Worm (Caenorhabditis elegans): ENCODE results near the gene K08D8.12.
A peak's percentile ranks its signal among the peaks of the same experiment; 100 is the strongest.

The K08D8.12 gene

DNA sequence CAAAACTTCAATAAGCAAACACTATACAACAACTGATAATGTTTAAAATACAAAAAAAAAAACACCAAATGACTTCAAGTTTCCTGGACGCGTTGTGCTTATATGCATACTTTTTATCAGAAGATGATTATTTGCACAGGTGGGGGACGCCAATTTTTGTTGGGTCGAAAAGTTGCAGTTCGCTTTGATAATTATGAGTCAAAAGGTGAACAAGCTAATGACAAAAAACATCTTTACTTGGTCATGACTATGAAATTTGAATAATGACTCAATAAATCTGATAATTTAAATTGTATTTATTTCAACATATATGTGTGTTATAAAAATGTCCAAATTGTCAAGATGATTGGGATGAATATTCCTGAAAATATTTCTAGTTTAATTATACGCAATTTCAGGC, 10.1 kb upstream of the K08D8.12 start, which contains the start of gene ZK896.4:
Gene ZK896.4 (minus strand): TSS at position 101 of the 400 bp plus-strand sequence.
- TF ChIP-seq daf-16 (GFP tag; optimal IDR thresholded peaks at IDR 0.05): no peak
- TF ChIP-seq daf-16 (tag; optimal IDR thresholded peaks at IDR 0.05): no peak
- TF ChIP-seq pqm-1 (tag; optimal IDR thresholded peaks at IDR 0.05): peak; percentile 39

ce11 chrIV:12886012-12886411, 7.3 kb upstream of the K08D8.12 start:
- TF ChIP-seq pha-4 (GFP tag; IDR thresholded peaks at IDR 0.05): no peak
- no peak for TF ChIP-seq pha-4 (tag; optimal IDR thresholded peaks at IDR 0.05)
- no peak for TF ChIP-seq mes-2 (tag; optimal IDR thresholded peaks at IDR 0.05; ENCODE audit: poor library complexity, severe bottlenecking)
- TF ChIP-seq nhr-28 (tag; optimal IDR thresholded peaks at IDR 0.05): peak; percentile 3
- peak in 1 of 2 experiments; percentile 2 for TF ChIP-seq unc-62 (GFP tag; optimal IDR thresholded peaks at IDR 0.05 in 1 of 2)
- TF ChIP-seq unc-62 (tag; optimal IDR thresholded peaks at IDR 0.05): no peak
- TF ChIP-seq pqm-1 (tag; optimal IDR thresholded peaks at IDR 0.05): peak; percentile 13
- TF ChIP-seq nhr-48 (tag; optimal IDR thresholded peaks at IDR 0.05): no peak
- no peak for TF ChIP-seq saeg-2 (GFP tag; IDR thresholded peaks at IDR 0.05)
- no peak for TF ChIP-seq hlh-30 (tag; optimal IDR thresholded peaks at IDR 0.05; ENCODE audit: insufficient read depth)
- TF ChIP-seq skn-1 (tag; optimal IDR thresholded peaks at IDR 0.05): no peak
- TF ChIP-seq daf-16 (GFP tag; optimal IDR thresholded peaks at IDR 0.05): no peak
- peak; percentile 28 for TF ChIP-seq daf-16 (tag; optimal IDR thresholded peaks at IDR 0.05)
- TF ChIP-seq Y5F2A.4 (GFP tag; optimal IDR thresholded peaks at IDR 0.05): no peak
- no peak for TF ChIP-seq Y105C5A.15 (GFP tag; IDR thresholded peaks at IDR 0.05)
- peak; percentile 83 for TF ChIP-seq aha-1 (tag)
- TF ChIP-seq unc-39 (tag; optimal IDR thresholded peaks at IDR 0.05): no peak
- TF ChIP-seq nhr-102 (tag; optimal IDR thresholded peaks at IDR 0.05): no peak
- TF ChIP-seq nhr-237 (tag; optimal IDR thresholded peaks at IDR 0.05): no peak

DNA sequence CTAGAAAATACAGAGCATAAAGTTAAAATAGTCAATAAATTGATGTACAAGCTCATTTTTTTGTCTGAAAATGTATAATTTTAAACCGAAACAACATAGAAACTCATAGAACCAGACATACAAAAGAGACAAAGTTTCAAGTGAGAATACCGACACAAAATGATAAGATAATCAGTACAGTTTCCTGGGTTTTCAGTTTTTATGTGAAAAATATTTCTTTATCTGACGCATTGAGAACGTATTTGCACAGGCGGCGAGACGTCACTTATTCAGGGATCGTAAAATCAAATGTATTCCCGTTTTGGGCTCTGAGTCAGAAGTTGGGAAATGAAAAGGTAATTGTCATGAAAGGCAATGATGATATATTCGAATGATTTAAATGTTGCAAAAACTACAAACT, 2.8 kb upstream of the K08D8.12 start, which contains the start of gene K08D8.6:
Gene K08D8.6 (minus strand): TSS at position 64 of the 400 bp plus-strand sequence.
- TF ChIP-seq rbr-2 (tag; optimal IDR thresholded peaks at IDR 0.05): no peak
- no peak for TF ChIP-seq arid-1 (GFP tag; conservative IDR thresholded peaks at IDR 0.05)
- no peak for TF ChIP-seq F49E8.2 (tag; optimal IDR thresholded peaks at IDR 0.05; ENCODE audit: borderline replicate concordance)
- TF ChIP-seq mdt-29 (GFP tag; IDR thresholded peaks at IDR 0.05): no peak
- no peak for TF ChIP-seq tag-97 (GFP tag; IDR thresholded peaks at IDR 0.05)
- no peak for TF ChIP-seq lsy-2 (tag; optimal IDR thresholded peaks at IDR 0.05)
- TF ChIP-seq dve-1 (tag; optimal IDR thresholded peaks at IDR 0.05; ENCODE audit: insufficient read depth): peak; percentile 40
- TF ChIP-seq zag-1 (tag; optimal IDR thresholded peaks at IDR 0.05): no peak
- TF ChIP-seq dmd-9 (GFP tag; IDR thresholded peaks at IDR 0.05): no peak
- no peak for TF ChIP-seq aly-2 (tag; optimal IDR thresholded peaks at IDR 0.05)
- TF ChIP-seq ZK337.2 (GFP tag; IDR thresholded peaks at IDR 0.05): no peak
- TF ChIP-seq php-3 (GFP tag; IDR thresholded peaks at IDR 0.05): peak; percentile 88
- TF ChIP-seq nhr-48 (tag; optimal IDR thresholded peaks at IDR 0.05): peak; percentile 73
- TF ChIP-seq hmg-1.1 (GFP tag; IDR thresholded peaks at IDR 0.05): no peak
- TF ChIP-seq mdl-1 (tag; optimal IDR thresholded peaks at IDR 0.05): no peak
- no peak for TF ChIP-seq spr-3 (GFP tag; optimal IDR thresholded peaks at IDR 0.05)
- TF ChIP-seq snpc-1.2 (GFP tag; IDR thresholded peaks at IDR 0.05): no peak
- TF ChIP-seq madf-9 (GFP tag; conservative IDR thresholded peaks at IDR 0.05): no peak
- TF ChIP-seq spr-1 (tag; optimal IDR thresholded peaks at IDR 0.05): no peak
- TF ChIP-seq ceh-20 (GFP tag; IDR thresholded peaks at IDR 0.05): no peak
- TF ChIP-seq duxl-1 (tag; optimal IDR thresholded peaks at IDR 0.05; ENCODE audit: poor library complexity): no peak
- no peak for TF ChIP-seq daf-12 (tag; optimal IDR thresholded peaks at IDR 0.05)
- peak; percentile 5 for TF ChIP-seq mes-2 (tag; optimal IDR thresholded peaks at IDR 0.05; ENCODE audit: poor library complexity, severe bottlenecking)
- TF ChIP-seq nhr-77 (tag; optimal IDR thresholded peaks at IDR 0.05): peak; percentile 52
- no peak for TF ChIP-seq nhr-76 (tag; optimal IDR thresholded peaks at IDR 0.05)
- no peak for TF ChIP-seq zip-11 (GFP tag; IDR thresholded peaks at IDR 0.05)
- TF ChIP-seq nhr-41 (GFP tag; IDR thresholded peaks at IDR 0.05): no peak
- no peak for TF ChIP-seq ZK546.5 (tag; optimal IDR thresholded peaks at IDR 0.05)
- TF ChIP-seq lin-38 (GFP tag; IDR thresholded peaks at IDR 0.05): no peak
- no peak for TF ChIP-seq nhr-11 (tag; optimal IDR thresholded peaks at IDR 0.05)
- peak; percentile 88 for TF ChIP-seq pqm-1 (tag; optimal IDR thresholded peaks at IDR 0.05)
- no peak for TF ChIP-seq ztf-11 (tag; optimal IDR thresholded peaks at IDR 0.05)
- TF ChIP-seq ztf-7 (tag; optimal IDR thresholded peaks at IDR 0.05): no peak
- peak; percentile 14 for TF ChIP-seq nhr-102 (tag; optimal IDR thresholded peaks at IDR 0.05)
